Fruit fly (Drosophila melanogaster): ENCODE data around the gene sp3.

DNA sequence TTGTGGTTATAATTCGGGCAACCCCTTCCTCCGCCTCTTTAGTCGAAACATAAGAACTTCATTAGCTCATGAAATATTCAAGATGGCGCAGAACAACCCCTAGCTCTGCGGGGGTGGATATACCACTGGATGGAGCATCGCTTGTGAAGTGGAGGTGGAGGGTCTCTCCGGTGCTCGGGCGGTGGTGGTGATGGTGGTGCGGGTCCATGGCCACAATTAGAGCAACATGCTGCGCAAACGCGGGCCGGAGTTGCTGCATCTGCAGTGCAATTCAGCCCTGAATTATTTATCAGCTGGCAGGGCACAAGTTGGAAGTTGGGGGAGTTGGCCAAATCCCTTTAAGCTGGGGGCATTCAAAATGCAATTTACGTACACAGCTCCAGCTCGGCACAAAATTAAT is 9.7 kb upstream of the sp3 start:
- TF ChIP-seq CrebA (GFP tag; optimal IDR thresholded peaks at IDR 0.05; ENCODE audit: borderline replicate concordance) (no peak), CG32264 (GFP tag; optimal IDR thresholded peaks at IDR 0.05) (no peak), psq (GFP tag; optimal IDR thresholded peaks at IDR 0.05) (no peak), Rel (GFP tag; optimal IDR thresholded peaks at IDR 0.05) (no peak), Rel (tag; optimal IDR thresholded peaks at IDR 0.05) (no peak), Sp1 (GFP tag; optimal IDR thresholded peaks at IDR 0.05) (no peak), Hnf4 (GFP tag; optimal IDR thresholded peaks at IDR 0.05) (no peak), OdsH (GFP tag; optimal IDR thresholded peaks at IDR 0.05) (no peak), jim (GFP tag; optimal IDR thresholded peaks at IDR 0.05) (no peak), ey (GFP tag; optimal IDR thresholded peaks at IDR 0.05) (no peak), Hr78 (GFP tag; optimal IDR thresholded peaks at IDR 0.05) (no peak), Abd-B (GFP tag; optimal IDR thresholded peaks at IDR 0.05) (no peak), br (GFP tag; optimal IDR thresholded peaks at IDR 0.05) (no peak)
